Fruit fly (Drosophila melanogaster): ENCODE data around the gene Tspo.

Gene Tspo

DNA sequence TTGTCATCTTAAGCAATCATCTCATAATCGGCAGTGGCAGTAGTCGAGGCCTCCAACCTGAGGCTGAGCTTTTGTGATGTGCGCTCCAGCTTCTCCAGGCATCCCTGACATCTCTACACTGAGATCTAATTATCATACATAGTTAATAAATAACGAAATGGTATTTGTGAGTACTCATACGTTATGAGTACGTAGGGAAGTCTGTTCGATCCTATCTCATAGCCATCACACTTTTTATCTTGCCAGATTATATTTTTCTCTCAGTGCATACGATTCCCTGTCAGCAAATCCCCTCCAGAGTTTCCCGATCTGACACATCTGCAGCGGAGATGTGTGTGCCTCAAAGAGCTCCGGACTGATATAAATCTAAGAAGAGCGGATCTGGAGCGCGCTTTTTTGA, 50.1 kb downstream of the Tspo start (continued):
- TF ChIP-seq Sox15 (GFP tag; optimal IDR thresholded peaks at IDR 0.05), result no peak
- peak; percentile 45 for TF ChIP-seq Lpt (GFP tag; optimal IDR thresholded peaks at IDR 0.05)
- peak; percentile 62 for TF ChIP-seq CG3032 (tag; optimal IDR thresholded peaks at IDR 0.05)
- TF ChIP-seq Hr38 (GFP tag; optimal IDR thresholded peaks at IDR 0.05), result no peak
- peak; percentile 1 for TF ChIP-seq Hr4 (GFP tag; optimal IDR thresholded peaks at IDR 0.05)
- TF ChIP-seq dsx (GFP tag; optimal IDR thresholded peaks at IDR 0.05; ENCODE audit: poor library complexity, severe bottlenecking), result peak; percentile 48
- TF ChIP-seq CG6808 (GFP tag; optimal IDR thresholded peaks at IDR 0.05), result peak; percentile 75
- TF ChIP-seq CG15336 (GFP tag; IDR thresholded peaks at IDR 0.05), result 0 out of 2 replicates have a peak, but pooled peaks have one; percentile 35
- peak; percentile 50 for TF ChIP-seq CG6792 (GFP tag; optimal IDR thresholded peaks at IDR 0.05)
- TF ChIP-seq Ets96B (tag; optimal IDR thresholded peaks at IDR 0.05), result peak; percentile 76
- peak; percentile 40 for TF ChIP-seq topi (GFP tag; optimal IDR thresholded peaks at IDR 0.05)
- peak; percentile 30 for TF ChIP-seq Hr39 (GFP tag; optimal IDR thresholded peaks at IDR 0.05)
- no peak for TF ChIP-seq CG8319 (GFP tag; optimal IDR thresholded peaks at IDR 0.05)
- TF ChIP-seq CG11294 (GFP tag; IDR thresholded peaks at IDR 0.05), result no peak
- TF ChIP-seq Met (GFP tag; optimal IDR thresholded peaks at IDR 0.05), result peak; percentile 32
